Comparison of ENCODE assay signal across 2 worm cellular contexts in the genomic region with DNA sequence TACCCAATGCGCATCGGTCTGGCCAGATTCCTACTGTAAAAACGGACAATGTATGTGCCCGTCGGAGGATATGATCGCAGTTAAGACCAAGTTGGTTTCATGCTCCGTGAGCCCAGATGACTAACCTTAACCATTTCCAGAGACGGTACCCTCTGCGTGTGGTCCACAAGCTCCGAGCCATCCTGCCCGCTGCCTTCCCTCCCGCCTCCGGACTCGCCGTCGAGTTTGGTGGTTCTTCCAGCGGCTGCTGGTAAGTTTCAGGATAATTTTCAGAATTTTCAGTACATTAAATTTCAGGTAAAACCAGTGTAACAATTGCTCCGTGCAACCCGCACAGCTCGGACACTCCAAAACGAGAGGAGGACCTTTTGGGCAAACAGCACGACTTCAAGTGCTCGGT.
TF ChIP-seq lines count a peak whose summit lies in the region.

No protein-coding gene starts in this region.

TF ChIP-seq in whole organism, L4 larva, 104 proteins besides CTCF, POLR2A, EP300 and RAD21:
- TF ChIP-seq tra-1 (GFP tag; IDR thresholded peaks at IDR 0.05; lab: Robert Waterston, UW) (no peak), set-16 (GFP tag; IDR thresholded peaks at IDR 0.05; lab: Robert Waterston, UW) (peak; percentile 59)

TF ChIP-seq in whole organism, young adult, 124 proteins besides CTCF, POLR2A, EP300 and RAD21:
- TF ChIP-seq rec-8 (tag; optimal IDR thresholded peaks at IDR 0.05; lab: Kevin White, UChicago), result no peak
- no peak for TF ChIP-seq mel-28 (tag; optimal IDR thresholded peaks at IDR 0.05; lab: Kevin White, UChicago; ENCODE audit: borderline replicate concordance)
- TF ChIP-seq ama-1 (optimal IDR thresholded peaks at IDR 0.05; lab: Kevin White, UChicago), result no peak
- no peak for TF ChIP-seq ama-1 (GFP tag; optimal IDR thresholded peaks at IDR 0.05; lab: Kevin White, UChicago)
- no peak for TF ChIP-seq egl-18 (GFP tag; IDR thresholded peaks at IDR 0.05; lab: Robert Waterston, UW)
- no peak for TF ChIP-seq F37B4.10 (GFP tag; IDR thresholded peaks at IDR 0.05; lab: Robert Waterston, UW)
- peak; percentile 79 for TF ChIP-seq zfh-2 (GFP tag; conservative IDR thresholded peaks at IDR 0.05; lab: Robert Waterston, UW)
- no peak for TF ChIP-seq B0035.1 (tag; optimal IDR thresholded peaks at IDR 0.05; lab: Kevin White, UChicago)
- TF ChIP-seq lir-1 (GFP tag; conservative IDR thresholded peaks at IDR 0.05; lab: Robert Waterston, UW), result no peak
